Fruit fly (Drosophila melanogaster) whole organism, embryonic: ENCODE data around the gene RpL35.

Experiments used
- Antp ChIP-seq: fragments of 200-800 bp; sonication (Bioruptor generic); optimal IDR thresholded peaks from 3 replicates; lab custom pipeline; 2016; ENCODE audit warnings: missing biosample characterization, missing genetic modification characterization
- Atf-2 ChIP-seq: fragments of 200-800 bp; sonication (Bioruptor generic); optimal IDR thresholded peaks from 2 replicates; lab custom pipeline; 2016; ENCODE audit warnings: missing biosample characterization, missing genetic modification characterization
- Awh ChIP-seq: fragments of 200-800 bp; sonication (Bioruptor generic); IDR thresholded peaks from 2 replicates; pipeline ENCODE4, ENCODE4 v1.3.6; 2022; ENCODE audit warnings: missing biosample characterization, missing genetic modification characterization
- CG10267 ChIP-seq: fragments of 200-800 bp; sonication (Bioruptor generic); optimal IDR thresholded peaks from 2 replicates; lab custom pipeline; 2018; ENCODE audit warnings: missing biosample characterization, mild to moderate bottlenecking, missing genetic modification characterization, moderate library complexity
- CG10321 ChIP-seq: fragments of 200-800 bp; sonication (Bioruptor generic); IDR thresholded peaks from 2 replicates; pipeline ENCODE4 v1.3.6; 2022; ENCODE audit warnings: missing biosample characterization, missing genetic modification characterization
- CG14014 ChIP-seq: fragments of 200-800 bp; sonication (Bioruptor generic); IDR thresholded peaks from 2 replicates; pipeline ENCODE4 v1.3.6; 2022; ENCODE audit warnings: missing biosample characterization, missing genetic modification characterization
- CG1529 ChIP-seq: fragments of 200-800 bp; sonication (Bioruptor generic); optimal IDR thresholded peaks from 3 replicates; lab custom pipeline; 2018; ENCODE audit warnings: missing biosample characterization, missing genetic modification characterization
- CG15479 ChIP-seq: fragments of 200-800 bp; sonication (Bioruptor generic); optimal IDR thresholded peaks from 3 replicates; lab custom pipeline; 2019; ENCODE audit warnings: missing biosample characterization, mild to moderate bottlenecking, missing genetic modification characterization, moderate library complexity
- CG18764 ChIP-seq: fragments of 200-800 bp; sonication (Bioruptor generic); optimal IDR thresholded peaks from 3 replicates; lab custom pipeline; 2016; ENCODE audit warnings: missing biosample characterization, missing genetic modification characterization
- CG2202 ChIP-seq: fragments of 200-800 bp; sonication (Bioruptor generic); optimal IDR thresholded peaks from 2 replicates; lab custom pipeline; 2018; ENCODE audit warnings: missing biosample characterization, mild to moderate bottlenecking, missing genetic modification characterization
- CG5953 ChIP-seq: fragments of 200-800 bp; sonication (Bioruptor generic); IDR thresholded peaks from 2 replicates; pipeline ENCODE4 v1.3.6; 2022; ENCODE audit warnings: missing biosample characterization, missing genetic modification characterization
- CG6654 ChIP-seq: fragments of 200-800 bp; sonication (Bioruptor generic); optimal IDR thresholded peaks from 2 replicates; lab custom pipeline; 2017; ENCODE audit warnings: missing biosample characterization, mild to moderate bottlenecking, missing genetic modification characterization
- CG6689 ChIP-seq: fragments of 200-800 bp; sonication (Bioruptor generic); IDR thresholded peaks from 2 replicates; pipeline ENCODE4 v1.3.6; 2022; ENCODE audit warnings: missing biosample characterization, missing genetic modification characterization
- CG7928 ChIP-seq: fragments of 200-800 bp; sonication (Bioruptor generic); optimal IDR thresholded peaks from 2 replicates; lab custom pipeline; 2017; ENCODE audit warnings: missing biosample characterization, mild to moderate bottlenecking, missing genetic modification characterization
- CG8281 ChIP-seq: fragments of 200-800 bp; sonication (Bioruptor generic); optimal IDR thresholded peaks from 2 replicates; lab custom pipeline; 2018; ENCODE audit warnings: missing biosample characterization, mild to moderate bottlenecking, missing genetic modification characterization, moderate library complexity
- CG9437 ChIP-seq: fragments of 200-800 bp; sonication (Bioruptor generic); optimal IDR thresholded peaks from 2 replicates; lab custom pipeline; 2018; ENCODE audit warnings: missing biosample characterization, mild to moderate bottlenecking, missing genetic modification characterization
- CG9609 ChIP-seq: fragments of 200-800 bp; sonication (Bioruptor generic); optimal IDR thresholded peaks from 3 replicates; lab custom pipeline; 2016; ENCODE audit warnings: missing biosample characterization, missing genetic modification characterization
- CoRest ChIP-seq: fragments of 200-800 bp; sonication (Bioruptor generic); optimal IDR thresholded peaks from 3 replicates; lab custom pipeline; 2018; ENCODE audit warnings: missing biosample characterization, mild to moderate bottlenecking, missing genetic modification characterization, moderate library complexity
- CrebB ChIP-seq: fragments of 200-800 bp; sonication (Bioruptor generic); optimal IDR thresholded peaks from 3 replicates; lab custom pipeline; 2018; ENCODE audit warnings: missing biosample characterization, mild to moderate bottlenecking, missing genetic modification characterization
- Dbx ChIP-seq: fragments of 200-800 bp; sonication (Bioruptor generic); IDR thresholded peaks from 3 replicates; pipeline ENCODE4 v1.3.6; 2022; ENCODE audit warnings: missing biosample characterization, missing genetic modification characterization
- Elba2 ChIP-seq: fragments of 200-800 bp; sonication (Bioruptor generic); optimal IDR thresholded peaks from 3 replicates; lab custom pipeline; 2016; ENCODE audit warnings: missing biosample characterization, missing genetic modification characterization
- Ets97D ChIP-seq: fragments of 200-800 bp; sonication (Bioruptor generic); optimal IDR thresholded peaks from 3 replicates; lab custom pipeline; 2016; ENCODE audit warnings: missing biosample characterization, missing genetic modification characterization
- Fer2 ChIP-seq: fragments of 200-800 bp; sonication (Bioruptor generic); optimal IDR thresholded peaks from 2 replicates; lab custom pipeline; 2018; ENCODE audit warnings: missing biosample characterization, mild to moderate bottlenecking, missing genetic modification characterization, moderate library complexity
- Gsc ChIP-seq: fragments of 200-800 bp; sonication (Bioruptor generic); IDR thresholded peaks from 2 replicates; pipeline ENCODE4 v1.3.6; 2022; ENCODE audit warnings: missing biosample characterization, missing genetic modification characterization
- HHEX ChIP-seq: fragments of 200-800 bp; sonication (Bioruptor generic); optimal IDR thresholded peaks from 3 replicates; lab custom pipeline; 2017; ENCODE audit warnings: missing biosample characterization, mild to moderate bottlenecking, missing genetic modification characterization, missing genetic modification reagents
- HmgZ ChIP-seq: fragments of 200-800 bp; sonication (Bioruptor generic); optimal IDR thresholded peaks from 2 replicates; lab custom pipeline; 2018; ENCODE audit warnings: missing biosample characterization, mild to moderate bottlenecking, missing genetic modification characterization
- Hmx ChIP-seq: fragments of 200-800 bp; sonication (Bioruptor generic); optimal IDR thresholded peaks from 2 replicates; lab custom pipeline; 2016; ENCODE audit warnings: missing biosample characterization, missing genetic modification characterization
- Kr ChIP-seq: fragments of 200-800 bp; sonication (Bioruptor generic); optimal IDR thresholded peaks from 2 replicates; lab custom pipeline; 2017; ENCODE audit warnings: missing biosample characterization, mild to moderate bottlenecking, missing genetic modification characterization
- Mad ChIP-seq: fragments of 200-800 bp; sonication (Bioruptor generic); optimal IDR thresholded peaks from 2 replicates; lab custom pipeline; 2016; ENCODE audit warnings: missing biosample characterization, missing genetic modification characterization
- NFAT ChIP-seq: fragments of 200-800 bp; sonication (Bioruptor generic); IDR thresholded peaks from 2 replicates; pipeline ENCODE4 v1.3.6; 2022; ENCODE audit warnings: missing biosample characterization, missing genetic modification characterization
- Optix ChIP-seq: fragments of 200-800 bp; sonication (Bioruptor generic); IDR thresholded peaks from 3 replicates; pipeline ENCODE4 v1.3.6; 2022; ENCODE audit warnings: missing biosample characterization, missing genetic modification characterization
- Pdp1 ChIP-seq, 2 experiments: fragments of 200-800 bp; sonication (Bioruptor generic); optimal IDR thresholded peaks; 3 replicates each; lab custom pipeline; 2016; ENCODE audit warnings: missing biosample characterization in 2 of 2, missing genetic modification characterization in 2 of 2, mild to moderate bottlenecking in 1 of 2, moderate library complexity in 1 of 2
- Poxn ChIP-seq: fragments of 200-800 bp; sonication (Bioruptor generic); IDR thresholded peaks from 2 replicates; pipeline ENCODE4 v1.3.6; 2022; ENCODE audit warnings: missing biosample characterization, missing genetic modification characterization
- Ravus ChIP-seq: fragments of 200-800 bp; sonication (Bioruptor generic); IDR thresholded peaks from 2 replicates; pipeline ENCODE4 v1.3.6; 2022; ENCODE audit warnings: missing biosample characterization, missing genetic modification characterization
- Sin3A ChIP-seq: fragments of >200 bp; optimal IDR thresholded peaks from 2 replicates; lab custom pipeline; 2018
- Sox102F ChIP-seq: fragments of 200-800 bp; sonication (Bioruptor generic); optimal IDR thresholded peaks from 2 replicates; lab custom pipeline; 2018; ENCODE audit warnings: missing biosample characterization, mild to moderate bottlenecking, missing genetic modification characterization, moderate library complexity
- amos ChIP-seq: fragments of 200-800 bp; sonication (Bioruptor generic); IDR thresholded peaks from 2 replicates; pipeline ENCODE4 v1.3.6; 2022; ENCODE audit warnings: missing biosample characterization, missing genetic modification characterization; ENCODE audit not compliant: partially characterized antibody
- ara ChIP-seq: fragments of 200-800 bp; sonication (Bioruptor generic); IDR thresholded peaks from 2 replicates; pipeline ENCODE4 v1.3.6; 2022; ENCODE audit warnings: missing biosample characterization, missing genetic modification characterization
- bbx ChIP-seq: fragments of 200-800 bp; sonication (Bioruptor generic); IDR thresholded peaks from 2 replicates; pipeline ENCODE4 v1.3.6; 2022; ENCODE audit warnings: missing biosample characterization, missing genetic modification characterization; ENCODE audit not compliant: partially characterized antibody
- bowl ChIP-seq: fragments of 200-800 bp; sonication (Bioruptor generic); IDR thresholded peaks from 2 replicates; pipeline ENCODE4 v1.3.6; 2022; ENCODE audit warnings: missing biosample characterization, missing genetic modification characterization
- caup ChIP-seq: fragments of 200-800 bp; sonication (Bioruptor generic); optimal IDR thresholded peaks from 3 replicates; lab custom pipeline; 2017; ENCODE audit warnings: missing biosample characterization, mild to moderate bottlenecking, missing genetic modification characterization, moderate library complexity; ENCODE audit not compliant: severe bottlenecking
- corto ChIP-seq: fragments of 200-800 bp; sonication (Bioruptor generic); optimal IDR thresholded peaks from 2 replicates; lab custom pipeline; 2016; ENCODE audit warnings: missing biosample characterization, mild to moderate bottlenecking, missing genetic modification characterization, moderate library complexity
- dm ChIP-seq: fragments of 200-800 bp; sonication (Bioruptor generic); optimal IDR thresholded peaks from 3 replicates; lab custom pipeline; 2016; ENCODE audit warnings: missing biosample characterization, missing genetic modification characterization
- fd102C ChIP-seq: fragments of 200-800 bp; sonication (Bioruptor generic); optimal IDR thresholded peaks from 2 replicates; lab custom pipeline; 2018; ENCODE audit warnings: missing biosample characterization, mild to moderate bottlenecking, missing genetic modification characterization, moderate library complexity
- h ChIP-seq: fragments of >200 bp; optimal IDR thresholded peaks from 2 replicates; lab custom pipeline; 2017
- jing ChIP-seq: fragments of 200-800 bp; sonication (Bioruptor generic); optimal IDR thresholded peaks from 2 replicates; lab custom pipeline; 2018; ENCODE audit warnings: missing biosample characterization, mild to moderate bottlenecking, missing genetic modification characterization
- ken ChIP-seq: fragments of 200-800 bp; sonication (Bioruptor generic); IDR thresholded peaks from 3 replicates; pipeline ENCODE4 v1.3.6; 2022; ENCODE audit warnings: missing biosample characterization, missing genetic modification characterization
- pb ChIP-seq: fragments of 200-800 bp; sonication (Bioruptor generic); optimal IDR thresholded peaks from 3 replicates; lab custom pipeline; 2016; ENCODE audit warnings: missing biosample characterization, missing genetic modification characterization
- ro ChIP-seq: fragments of 200-800 bp; sonication (Bioruptor generic); IDR thresholded peaks from 2 replicates; pipeline ENCODE4 v1.3.6; 2022; ENCODE audit warnings: missing biosample characterization, missing genetic modification characterization
- so ChIP-seq: fragments of 200-800 bp; sonication (Bioruptor generic); IDR thresholded peaks from 3 replicates; pipeline ENCODE4 v1.3.6; 2022; ENCODE audit warnings: missing biosample characterization, missing genetic modification characterization
- tna ChIP-seq: fragments of 200-800 bp; sonication (Bioruptor generic); IDR thresholded peaks from 2 replicates; pipeline ENCODE4 v1.3.6; 2022; ENCODE audit warnings: missing biosample characterization, missing genetic modification characterization; ENCODE audit not compliant: partially characterized antibody

The RpL35 gene

DNA sequence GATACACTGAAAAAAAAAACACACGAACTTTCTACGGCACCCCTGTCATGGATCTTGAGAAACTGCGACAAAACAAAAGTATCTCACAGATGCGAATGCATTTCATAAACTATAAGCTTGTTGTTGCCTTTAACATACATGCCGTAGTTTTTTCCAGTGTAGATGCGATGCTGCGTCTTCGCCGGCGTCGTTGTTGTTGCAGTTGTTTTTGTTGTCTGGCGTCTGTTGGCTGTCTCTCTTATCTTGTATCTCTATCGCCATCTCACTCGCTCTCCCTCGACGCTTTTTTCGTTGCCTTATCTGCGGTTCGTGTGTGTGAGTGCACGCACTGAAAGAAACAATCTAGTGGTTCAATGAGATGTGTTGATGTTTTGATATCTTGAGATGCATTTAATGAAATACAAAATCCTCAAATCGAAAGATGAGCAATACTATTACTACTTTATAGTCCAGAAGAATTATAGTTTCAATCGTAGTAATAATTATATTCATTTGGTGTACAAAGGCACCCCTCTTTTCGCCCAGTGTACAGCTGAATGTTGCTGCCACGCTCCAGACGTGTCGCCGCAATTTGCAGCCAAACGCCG lies 24.3 kb downstream of the RpL35 start (continued):
- peak; percentile 85 for TF ChIP-seq Ets97D
- peak; percentile 69 for TF ChIP-seq CG6654 (GFP tag; lab: Kevin White, UChicago)
- peak; percentile 77 for TF ChIP-seq Ravus
- peak; percentile 99 for TF ChIP-seq Antp
- peak; percentile 95 for TF ChIP-seq Sox102F (GFP tag; lab: Kevin White, UChicago)
- TF ChIP-seq Mad (GFP tag; lab: Kevin White, UChicago): peak; percentile 96
- peak; percentile 94 for TF ChIP-seq Gsc (GFP tag; lab: Robert Waterston, UW)
- TF ChIP-seq CG9437: peak; percentile 91
- TF ChIP-seq CG7928 (GFP tag; lab: Kevin White, UChicago): peak; percentile 66
- TF ChIP-seq CG15479 (GFP tag; lab: Kevin White, UChicago): peak; percentile 61
- TF ChIP-seq h (lab: Kevin White, UChicago): no peak
- peak; percentile 95 for TF ChIP-seq CG6689 (GFP tag; lab: Robert Waterston, UW)
- TF ChIP-seq corto: peak; percentile 88
- TF ChIP-seq CG5953 (GFP tag; lab: Robert Waterston, UW): peak; percentile 96
- TF ChIP-seq tna: no peak
- TF ChIP-seq Hmx (GFP tag; lab: Kevin White, UChicago): peak; percentile 91
- TF ChIP-seq CG14014 (GFP tag; lab: Robert Waterston, UW): peak; percentile 94
- TF ChIP-seq bbx: no peak
- TF ChIP-seq Fer2 (tag; lab: Kevin White, UChicago): peak; percentile 85
- TF ChIP-seq CG2202: peak; percentile 88
- peak; percentile 93 for TF ChIP-seq CG1529 (GFP tag; lab: Kevin White, UChicago)
- peak; percentile 84 for TF ChIP-seq CG8281 (tag; lab: Kevin White, UChicago)
- TF ChIP-seq CG18764 (GFP tag; lab: Kevin White, UChicago): peak; percentile 95
- TF ChIP-seq pb (GFP tag; lab: Kevin White, UChicago): peak; percentile 96
- peak; percentile 87 for TF ChIP-seq Elba2 (GFP tag; lab: Kevin White, UChicago)
- peak; percentile 97 for TF ChIP-seq ken (GFP tag; lab: Robert Waterston, UW)
- TF ChIP-seq HmgZ (tag; lab: Kevin White, UChicago): peak; percentile 86
- TF ChIP-seq Dbx (GFP tag; lab: Robert Waterston, UW): peak; percentile 90
- peak; percentile 81 for TF ChIP-seq ro (GFP tag; lab: Robert Waterston, UW)
- peak; percentile 49; the same call in 1 of the 2 replicates for TF ChIP-seq Poxn (GFP tag; lab: Robert Waterston, UW)
- TF ChIP-seq CoRest: peak; percentile 95
- TF ChIP-seq Optix (GFP tag; lab: Robert Waterston, UW): peak; percentile 96
- peak; percentile 88 for TF ChIP-seq Kr (GFP tag; lab: Kevin White, UChicago)
- peak; percentile 97 for TF ChIP-seq Atf-2 (GFP tag; lab: Kevin White, UChicago)
- TF ChIP-seq ara: peak; percentile 98
- peak; percentile 90 for TF ChIP-seq CG10267 (tag; lab: Kevin White, UChicago)
- no peak for TF ChIP-seq Sin3A (lab: Kevin White, UChicago)
- peak; percentile 90 for TF ChIP-seq fd102C
- peak; percentile 96 for TF ChIP-seq dm
- TF ChIP-seq Pdp1 (GFP tag; optimal IDR thresholded peaks at IDR 0.05; lab: Kevin White, UChicago): peak; percentile 97 to 98
- peak; percentile 89 for TF ChIP-seq bowl (GFP tag; lab: Robert Waterston, UW)
- TF ChIP-seq Awh (GFP tag; lab: Robert Waterston, UW): peak; percentile 96
- peak; percentile 93 for TF ChIP-seq caup (GFP tag; lab: Kevin White, UChicago)
- TF ChIP-seq jing (GFP tag; lab: Kevin White, UChicago): peak; percentile 91
- TF ChIP-seq HHEX: peak; percentile 95
- TF ChIP-seq CG9609: peak; percentile 98
- TF ChIP-seq CrebB (tag; lab: Kevin White, UChicago): peak; percentile 93
- TF ChIP-seq so (GFP tag; lab: Robert Waterston, UW): peak; percentile 94
- no peak for TF ChIP-seq amos (GFP tag; lab: Robert Waterston, UW)
- peak; percentile 76 for TF ChIP-seq CG10321 (GFP tag; lab: Robert Waterston, UW)
- TF ChIP-seq NFAT (GFP tag; lab: Robert Waterston, UW): peak; percentile 91
